Fruit fly (Drosophila melanogaster) whole organism, embryonic: ENCODE measurements around the gene Suv3.

Experiments
- Bteb2 ChIP-seq: fragments of 200-800 bp; sonication (Bioruptor generic); optimal IDR thresholded peaks from 2 replicates; lab custom pipeline; 2016; ENCODE audit warnings: missing biosample characterization, missing genetic modification characterization
- CG10959 ChIP-seq: fragments of 200-800 bp; sonication (Bioruptor generic); IDR thresholded peaks from 2 replicates; pipeline ENCODE4 v1.3.6; 2022; ENCODE audit warnings: missing biosample characterization, missing genetic modification characterization
- CG12071 ChIP-seq: fragments of 200-800 bp; sonication (Bioruptor generic); optimal IDR thresholded peaks from 3 replicates; lab custom pipeline; 2018; ENCODE audit warnings: missing biosample characterization, mild to moderate bottlenecking, missing genetic modification characterization
- CG12155 ChIP-seq: fragments of 200-800 bp; sonication (Bioruptor generic); optimal IDR thresholded peaks from 3 replicates; lab custom pipeline; 2016; ENCODE audit warnings: missing biosample characterization, missing genetic modification characterization
- CG12219 ChIP-seq: fragments of 200-800 bp; sonication (Bioruptor generic); optimal IDR thresholded peaks from 3 replicates; lab custom pipeline; 2018; ENCODE audit warnings: missing biosample characterization, mild to moderate bottlenecking, missing genetic modification characterization
- CG12299 ChIP-seq: fragments of 200-800 bp; sonication (Bioruptor generic); optimal IDR thresholded peaks from 2 replicates; lab custom pipeline; 2018; ENCODE audit warnings: missing biosample characterization, mild to moderate bottlenecking, missing genetic modification characterization
- CG15601 ChIP-seq: fragments of 200-800 bp; sonication (Bioruptor generic); optimal IDR thresholded peaks from 3 replicates; lab custom pipeline; 2019; ENCODE audit warnings: missing biosample characterization, mild to moderate bottlenecking, missing genetic modification characterization, moderate library complexity
- CG18599 ChIP-seq: fragments of 200-800 bp; sonication (Bioruptor generic); optimal IDR thresholded peaks from 3 replicates; lab custom pipeline; 2017; ENCODE audit warnings: missing biosample characterization, missing genetic modification characterization, mild to moderate bottlenecking, moderate library complexity, missing genetic modification reagents
- CG2678 ChIP-seq: fragments of 200-800 bp; sonication (Bioruptor generic); optimal IDR thresholded peaks from 3 replicates; lab custom pipeline; 2019; ENCODE audit warnings: missing biosample characterization, mild to moderate bottlenecking, missing genetic modification characterization, moderate library complexity
- CG34422 ChIP-seq: fragments of 200-800 bp; sonication (Bioruptor generic); IDR thresholded peaks from 3 replicates; pipeline ENCODE4 v1.3.6; 2022; ENCODE audit warnings: missing biosample characterization, missing genetic modification characterization
- CG6765 ChIP-seq: fragments of 200-800 bp; sonication (Bioruptor generic); optimal IDR thresholded peaks from 3 replicates; lab custom pipeline; 2017; ENCODE audit warnings: missing biosample characterization, mild to moderate bottlenecking, missing genetic modification characterization
- CG7786 ChIP-seq: fragments of 200-800 bp; sonication (Bioruptor generic); optimal IDR thresholded peaks from 2 replicates; lab custom pipeline; 2016; ENCODE audit warnings: missing biosample characterization, missing genetic modification characterization
- CG7987 ChIP-seq: fragments of 200-800 bp; sonication (Bioruptor generic); optimal IDR thresholded peaks from 2 replicates; lab custom pipeline; 2018; ENCODE audit warnings: missing biosample characterization, mild to moderate bottlenecking, missing genetic modification characterization, moderate library complexity
- CG8359 ChIP-seq: fragments of 200-800 bp; sonication (Bioruptor generic); optimal IDR thresholded peaks from 2 replicates; lab custom pipeline; 2017; ENCODE audit warnings: missing biosample characterization, mild to moderate bottlenecking, missing genetic modification characterization, borderline replicate concordance
- CG9215 ChIP-seq: fragments of 200-800 bp; sonication (Bioruptor generic); IDR thresholded peaks from 2 replicates; pipeline ENCODE4 v1.3.6; 2022; ENCODE audit warnings: missing biosample characterization, missing genetic modification characterization
- CG9437 ChIP-seq: fragments of 200-800 bp; sonication (Bioruptor generic); optimal IDR thresholded peaks from 2 replicates; lab custom pipeline; 2018; ENCODE audit warnings: missing biosample characterization, mild to moderate bottlenecking, missing genetic modification characterization
- CHES-1-like ChIP-seq: fragments of 200-800 bp; sonication (Bioruptor generic); optimal IDR thresholded peaks from 2 replicates; lab custom pipeline; 2016; ENCODE audit warnings: missing biosample characterization, missing genetic modification characterization
- Doc3 ChIP-seq: fragments of 200-800 bp; sonication (Bioruptor generic); IDR thresholded peaks from 3 replicates; pipeline ENCODE4 v1.3.6; 2022; ENCODE audit warnings: missing biosample characterization, missing genetic modification characterization; ENCODE audit not compliant: partially characterized antibody
- Elba2 ChIP-seq: fragments of 200-800 bp; sonication (Bioruptor generic); optimal IDR thresholded peaks from 3 replicates; lab custom pipeline; 2016; ENCODE audit warnings: missing biosample characterization, missing genetic modification characterization
- H2.0 ChIP-seq: fragments of 200-800 bp; sonication (Bioruptor generic); IDR thresholded peaks from 2 replicates; pipeline ENCODE4 v1.3.6; 2022; ENCODE audit warnings: missing biosample characterization, missing genetic modification characterization
- Hmr ChIP-seq: fragments of 200-800 bp; sonication (Bioruptor generic); optimal IDR thresholded peaks from 3 replicates; lab custom pipeline; 2017; ENCODE audit warnings: mild to moderate bottlenecking, missing biosample characterization, missing genetic modification reagents, missing genetic modification characterization
- Hmx ChIP-seq: fragments of 200-800 bp; sonication (Bioruptor generic); optimal IDR thresholded peaks from 2 replicates; lab custom pipeline; 2016; ENCODE audit warnings: missing biosample characterization, missing genetic modification characterization
- NC2α ChIP-seq: fragments of 200-800 bp; sonication (Bioruptor generic); optimal IDR thresholded peaks from 2 replicates; lab custom pipeline; 2016; ENCODE audit warnings: missing biosample characterization, missing genetic modification characterization
- NC2β ChIP-seq: fragments of 200-800 bp; sonication (Bioruptor generic); optimal IDR thresholded peaks from 2 replicates; lab custom pipeline; 2016; ENCODE audit warnings: missing biosample characterization, missing genetic modification characterization
- Oli ChIP-seq: fragments of 200-800 bp; sonication (Bioruptor generic); optimal IDR thresholded peaks from 2 replicates; lab custom pipeline; 2018; ENCODE audit warnings: missing biosample characterization, mild to moderate bottlenecking, missing genetic modification characterization, moderate library complexity
- Opbp ChIP-seq: fragments of 200-800 bp; sonication (Bioruptor generic); IDR thresholded peaks from 3 replicates; pipeline ENCODE4 v1.3.6; 2022; ENCODE audit warnings: missing biosample characterization, missing genetic modification characterization; ENCODE audit not compliant: partially characterized antibody
- Pdp1 ChIP-seq, 2 experiments: fragments of 200-800 bp; sonication (Bioruptor generic); optimal IDR thresholded peaks; 3 replicates each; lab custom pipeline; 2016; ENCODE audit warnings: missing biosample characterization in 2 of 2, missing genetic modification characterization in 2 of 2, mild to moderate bottlenecking in 1 of 2, moderate library complexity in 1 of 2
- Scr ChIP-seq: fragments of 200-800 bp; sonication (Bioruptor generic); IDR thresholded peaks from 2 replicates; pipeline ENCODE4 v1.3.6; 2022; ENCODE audit warnings: missing biosample characterization, missing genetic modification characterization; ENCODE audit not compliant: partially characterized antibody
- Sox102F ChIP-seq: fragments of 200-800 bp; sonication (Bioruptor generic); optimal IDR thresholded peaks from 2 replicates; lab custom pipeline; 2018; ENCODE audit warnings: missing biosample characterization, mild to moderate bottlenecking, missing genetic modification characterization, moderate library complexity
- Taf1 ChIP-seq: fragments of 200-800 bp; sonication (Bioruptor generic); IDR thresholded peaks from 2 replicates; pipeline ENCODE4 v1.3.6; 2022; ENCODE audit warnings: missing biosample characterization, missing genetic modification characterization
- Vsx1 ChIP-seq: fragments of 200-800 bp; sonication (Bioruptor generic); optimal IDR thresholded peaks from 2 replicates; lab custom pipeline; 2017; ENCODE audit warnings: missing biosample characterization, mild to moderate bottlenecking, missing genetic modification characterization, missing genetic modification reagents
- bcd ChIP-seq: fragments of 200-800 bp; sonication (Bioruptor generic); optimal IDR thresholded peaks from 2 replicates; lab custom pipeline; 2017; ENCODE audit warnings: missing biosample characterization, mild to moderate bottlenecking, missing genetic modification characterization
- bowl ChIP-seq: fragments of 200-800 bp; sonication (Bioruptor generic); IDR thresholded peaks from 2 replicates; pipeline ENCODE4 v1.3.6; 2022; ENCODE audit warnings: missing biosample characterization, missing genetic modification characterization
- chn ChIP-seq: fragments of 200-800 bp; sonication (Bioruptor generic); optimal IDR thresholded peaks from 2 replicates; lab custom pipeline; 2016; ENCODE audit warnings: missing biosample characterization, missing genetic modification characterization
- fd3F ChIP-seq: fragments of 200-800 bp; sonication (Bioruptor generic); optimal IDR thresholded peaks from 2 replicates; lab custom pipeline; 2018; ENCODE audit warnings: missing biosample characterization, mild to moderate bottlenecking, missing genetic modification characterization, moderate library complexity
- fd64A ChIP-seq: fragments of 200-800 bp; sonication (Bioruptor generic); optimal IDR thresholded peaks from 3 replicates; lab custom pipeline; 2018; ENCODE audit warnings: missing biosample characterization, mild to moderate bottlenecking, missing genetic modification characterization
- grn ChIP-seq: fragments of 200-800 bp; sonication (Bioruptor generic); optimal IDR thresholded peaks from 3 replicates; lab custom pipeline; 2017; ENCODE audit warnings: missing biosample characterization, missing genetic modification characterization
- hbn ChIP-seq: fragments of 200-800 bp; sonication (Bioruptor generic); IDR thresholded peaks from 2 replicates; pipeline ENCODE4 v1.3.6; 2022; ENCODE audit warnings: missing biosample characterization, missing genetic modification characterization; ENCODE audit not compliant: partially characterized antibody
- ind ChIP-seq: fragments of 200-800 bp; sonication (Bioruptor generic); optimal IDR thresholded peaks from 3 replicates; lab custom pipeline; 2016; ENCODE audit warnings: missing biosample characterization, missing genetic modification characterization
- kah ChIP-seq: fragments of 200-800 bp; sonication (Bioruptor generic); optimal IDR thresholded peaks from 2 replicates; lab custom pipeline; 2018; ENCODE audit warnings: missing biosample characterization, mild to moderate bottlenecking, missing genetic modification characterization
- lov ChIP-seq, 2 experiments: fragments of 200-800 bp in 1 of 2; fragments of >200 bp in 1 of 2; sonication (Bioruptor generic) in 1 of 2; IDR thresholded peaks in 1 of 2; optimal IDR thresholded peaks in 1 of 2; 2 replicates in 1 of 2; 3 replicates in 1 of 2; pipeline versions ENCODE4 v1.3.6 to Lab custom; 2017 to 2022; ENCODE audit warnings: missing biosample characterization in 1 of 2, missing genetic modification characterization in 1 of 2
- pb ChIP-seq: fragments of 200-800 bp; sonication (Bioruptor generic); optimal IDR thresholded peaks from 3 replicates; lab custom pipeline; 2016; ENCODE audit warnings: missing biosample characterization, missing genetic modification characterization
- ro ChIP-seq: fragments of 200-800 bp; sonication (Bioruptor generic); IDR thresholded peaks from 2 replicates; pipeline ENCODE4 v1.3.6; 2022; ENCODE audit warnings: missing biosample characterization, missing genetic modification characterization
- salm ChIP-seq: fragments of 200-800 bp; sonication (Bioruptor generic); optimal IDR thresholded peaks from 2 replicates; lab custom pipeline; 2018; ENCODE audit warnings: missing biosample characterization, mild to moderate bottlenecking, missing genetic modification characterization
- scrt ChIP-seq: fragments of 200-800 bp; sonication (Bioruptor generic); optimal IDR thresholded peaks from 2 replicates; lab custom pipeline; 2018; ENCODE audit warnings: missing biosample characterization, mild to moderate bottlenecking, missing genetic modification characterization, moderate library complexity
- sr ChIP-seq: fragments of 200-800 bp; sonication (Bioruptor generic); IDR thresholded peaks from 3 replicates; pipeline ENCODE4 v1.3.6; 2022; ENCODE audit warnings: missing biosample characterization, missing genetic modification characterization
- ssp ChIP-seq: fragments of 200-800 bp; sonication (Bioruptor generic); IDR thresholded peaks from 2 replicates; pipeline ENCODE4 v1.3.6; 2022; ENCODE audit warnings: missing biosample characterization, missing genetic modification characterization
- zen ChIP-seq: fragments of 200-800 bp; sonication (Bioruptor generic); optimal IDR thresholded peaks from 3 replicates; lab custom pipeline; 2018; ENCODE audit warnings: missing biosample characterization, mild to moderate bottlenecking, missing genetic modification characterization, moderate library complexity
- zf30C ChIP-seq: fragments of 200-800 bp; sonication (Bioruptor generic); optimal IDR thresholded peaks from 3 replicates; lab custom pipeline; 2018; ENCODE audit warnings: missing biosample characterization, mild to moderate bottlenecking, missing genetic modification characterization
- zfh1 ChIP-seq: fragments of 200-800 bp; sonication (Bioruptor generic); IDR thresholded peaks from 3 replicates; pipeline ENCODE4 v1.3.6; 2022; ENCODE audit warnings: missing biosample characterization, missing genetic modification characterization

Suv3 gene

dm6 chr3R:4337580-4337979 lies 26.2 kb downstream of the Suv3 start, which contains the start of the genes Skp2 and CG1103 (continued):
- TF ChIP-seq CG10959 (no peak), scrt (GFP tag; lab: Kevin White, UChicago) (no peak), CG34422 (no peak), bowl (GFP tag; lab: Robert Waterston, UW) (no peak), Hmx (no peak), CG9437 (no peak), bcd (no peak), Opbp (GFP tag; lab: Robert Waterston, UW) (peak; percentile 60), CG18599 (GFP tag; lab: Kevin White, UChicago) (no peak), grn (GFP tag; lab: Kevin White, UChicago) (no peak), zf30C (no peak), CG15601 (peak; percentile 25), CHES-1-like (no peak), sr (GFP tag; lab: Robert Waterston, UW) (no peak), CG12071 (GFP tag; lab: Kevin White, UChicago) (no peak), Scr (GFP tag; lab: Robert Waterston, UW) (peak; percentile 48), ssp (GFP tag; lab: Robert Waterston, UW) (no peak), CG12155 (GFP tag; lab: Kevin White, UChicago) (no peak), pb (no peak), CG9215 (GFP tag; lab: Robert Waterston, UW) (no peak), Hmr (GFP tag; lab: Kevin White, UChicago) (no peak), Taf1 (no peak), fd64A (GFP tag; lab: Kevin White, UChicago) (no peak), CG7987 (GFP tag; lab: Kevin White, UChicago) (no peak), Vsx1 (GFP tag; lab: Kevin White, UChicago) (no peak), CG12299 (no peak), CG6765 (GFP tag; lab: Kevin White, UChicago) (no peak), Bteb2 (GFP tag; lab: Kevin White, UChicago) (no peak), CG8359 (GFP tag; lab: Kevin White, UChicago) (no peak), Pdp1 (GFP tag; optimal IDR thresholded peaks at IDR 0.05; lab: Kevin White, UChicago) (peak in 1 of 2 experiments; percentile 20), lov (optimal IDR thresholded peaks at IDR 0.05; lab: Kevin White, UChicago) (no peak), lov (GFP tag; IDR thresholded peaks at IDR 0.05; lab: Robert Waterston, UW) (no peak), kah (GFP tag; lab: Kevin White, UChicago) (no peak), ind (GFP tag; lab: Kevin White, UChicago) (no peak), CG12219 (GFP tag; lab: Kevin White, UChicago) (no peak), NC2α (GFP tag; lab: Kevin White, UChicago) (no peak), fd3F (GFP tag; lab: Kevin White, UChicago) (no peak), CG2678 (tag; lab: Kevin White, UChicago) (no peak), CG7786 (GFP tag; lab: Kevin White, UChicago) (no peak), salm (tag; lab: Kevin White, UChicago) (no peak), NC2β (GFP tag; lab: Kevin White, UChicago) (no peak), zen (tag; lab: Kevin White, UChicago) (peak; percentile 26), Sox102F (GFP tag; lab: Kevin White, UChicago) (no peak), chn (no peak), zfh1 (GFP tag; lab: Robert Waterston, UW) (no peak), hbn (no peak), Elba2 (no peak), ro (GFP tag; lab: Robert Waterston, UW) (no peak), Oli (tag; lab: Kevin White, UChicago) (no peak), H2.0 (GFP tag; lab: Robert Waterston, UW) (no peak), Doc3 (GFP tag; lab: Robert Waterston, UW) (0 out of 3 replicates have a peak, but pooled peaks have one; percentile 38)
